Worm (Caenorhabditis elegans) whole organism, early embryonic: ENCODE measurements around the gene ador-1.

Experiments
- ceh-13 ChIP-seq: fragments of 200-800 bp; sonication (Bioruptor generic); optimal IDR thresholded peaks from 2 replicates; lab custom pipeline; 2018; ENCODE audit warnings: mild to moderate bottlenecking, missing genetic modification characterization, missing compliant biosample characterization
- hnd-1 ChIP-seq: sonication (generic microtip); optimal IDR thresholded peaks from 2 replicates; lab custom pipeline; 2016; ENCODE audit warnings: missing genetic modification characterization, missing compliant biosample characterization
- tra-4 ChIP-seq: sonication (generic microtip); optimal IDR thresholded peaks from 2 replicates; lab custom pipeline; 2017; ENCODE audit warnings: missing genetic modification characterization, missing compliant biosample characterization

- TF ChIP-seq tra-4 (tag; lab: Kevin White, UChicago) (no peak), hnd-1 (tag; lab: Kevin White, UChicago) (no peak), ceh-13 (GFP tag; lab: Kevin White, UChicago) (no peak)
These were observed 31.4 kb downstream of the ador-1 start, which contains the start of the genes F15A4.5 and phat-8 for ce11 chrII:12471138-12471855.
